Worm (Caenorhabditis elegans) whole organism, mixed stage, embryonic: ENCODE results near the gene F59B2.15.
"Not testable (repeated sequence)": the region's sequence is repeated elsewhere in the genome, so short reads cannot be mapped to it uniquely, and the experiment has no call there.

Source experiments
- M03D4.4 ChIP-seq: sonication (generic microtip); optimal IDR thresholded peaks from 2 replicates; lab custom pipeline; 2017; ENCODE audit warnings: mild to moderate bottlenecking, missing genetic modification characterization, missing compliant biosample characterization
- bed-3 ChIP-seq: fragments of 200-800 bp; sonication (Bioruptor generic); optimal IDR thresholded peaks from 3 replicates; lab custom pipeline; 2018; ENCODE audit warnings: mild to moderate bottlenecking, missing genetic modification characterization, moderate library complexity, missing compliant biosample characterization
- blmp-1 ChIP-seq: fragments of 150-350 bp; optimal IDR thresholded peaks from 2 replicates; lab custom pipeline; 2014; ENCODE audit warnings: missing biosample characterization, missing genetic modification characterization
- ceh-43 ChIP-seq: fragments of 200-800 bp; sonication (Bioruptor generic); optimal IDR thresholded peaks from 2 replicates; lab custom pipeline; 2018; ENCODE audit warnings: mild to moderate bottlenecking, missing genetic modification characterization, moderate library complexity, missing compliant biosample characterization
- ceh-83 ChIP-seq: fragments of 200-800 bp; sonication (Bioruptor generic); optimal IDR thresholded peaks from 2 replicates; lab custom pipeline; 2018; ENCODE audit warnings: mild to moderate bottlenecking, missing genetic modification characterization, missing compliant biosample characterization
- cnd-1 ChIP-seq: fragments of 200-800 bp; sonication (Bioruptor generic); optimal IDR thresholded peaks from 2 replicates; lab custom pipeline; 2018; ENCODE audit warnings: mild to moderate bottlenecking, missing genetic modification characterization, missing compliant biosample characterization
- drap-1 ChIP-seq: fragments of 200-800 bp; sonication (Bioruptor generic); optimal IDR thresholded peaks from 3 replicates; lab custom pipeline; 2018; ENCODE audit warnings: mild to moderate bottlenecking, missing genetic modification characterization, missing compliant biosample characterization
- elt-1 ChIP-seq: sonication (generic microtip); optimal IDR thresholded peaks from 2 replicates; lab custom pipeline; 2017; ENCODE audit warnings: missing genetic modification characterization, mild to moderate bottlenecking, missing compliant biosample characterization, antibody characterized with exemption, moderate library complexity, borderline replicate concordance; ENCODE audit not compliant: insufficient read depth
- elt-3 ChIP-seq: fragments of 150-350 bp; optimal IDR thresholded peaks from 2 replicates; lab custom pipeline; 2014; ENCODE audit warnings: missing biosample characterization, missing genetic modification characterization
- ham-2 ChIP-seq: fragments of 200-800 bp; sonication (Bioruptor generic); optimal IDR thresholded peaks from 2 replicates; lab custom pipeline; 2018; ENCODE audit warnings: mild to moderate bottlenecking, missing genetic modification characterization, missing compliant biosample characterization
- hlh-1 ChIP-seq: fragments of 150-350 bp; optimal IDR thresholded peaks from 2 replicates; lab custom pipeline; 2014; ENCODE audit warnings: missing biosample characterization, missing genetic modification reagents, missing genetic modification characterization
- lin-32 ChIP-seq: fragments of 200-800 bp; sonication (Bioruptor generic); optimal IDR thresholded peaks from 2 replicates; lab custom pipeline; 2018; ENCODE audit warnings: mild to moderate bottlenecking, missing genetic modification characterization, missing compliant biosample characterization
- lsy-2 ChIP-seq: fragments of 150-350 bp; optimal IDR thresholded peaks from 2 replicates; lab custom pipeline; 2014; ENCODE audit warnings: missing biosample characterization, missing genetic modification characterization
- mep-1 ChIP-seq: fragments of 150-350 bp; optimal IDR thresholded peaks from 2 replicates; lab custom pipeline; 2017; ENCODE audit warnings: missing biosample characterization, missing genetic modification reagents, missing genetic modification characterization, inconsistent platforms
- mls-2 ChIP-seq: sonication (generic microtip); optimal IDR thresholded peaks from 2 replicates; lab custom pipeline; 2016; ENCODE audit warnings: mild to moderate bottlenecking, missing genetic modification characterization, moderate library complexity, missing compliant biosample characterization
- nhr-12 ChIP-seq: fragments of 150-350 bp; optimal IDR thresholded peaks from 2 replicates; lab custom pipeline; 2014; ENCODE audit warnings: missing biosample characterization, missing genetic modification characterization
- nhr-2 ChIP-seq: fragments of 150-350 bp; optimal IDR thresholded peaks from 2 replicates; lab custom pipeline; 2014; ENCODE audit warnings: missing biosample characterization, missing genetic modification characterization
- nhr-237 ChIP-seq: fragments of 150-350 bp; optimal IDR thresholded peaks from 2 replicates; lab custom pipeline; 2014; ENCODE audit warnings: missing biosample characterization, missing genetic modification characterization
- nhr-28 ChIP-seq: fragments of 150-350 bp; optimal IDR thresholded peaks from 2 replicates; lab custom pipeline; 2014; ENCODE audit warnings: missing biosample characterization, missing genetic modification characterization
- nhr-76 ChIP-seq: sonication (generic microtip); optimal IDR thresholded peaks from 2 replicates; lab custom pipeline; 2017; ENCODE audit warnings: missing biosample characterization, missing genetic modification characterization
- pha-4 ChIP-seq: fragments of 150-350 bp; optimal IDR thresholded peaks from 2 replicates; lab custom pipeline; 2018; ENCODE audit warnings: missing biosample characterization, missing genetic modification reagents, missing genetic modification characterization
- sem-2 ChIP-seq: fragments of 200-800 bp; sonication (Bioruptor generic); optimal IDR thresholded peaks from 2 replicates; lab custom pipeline; 2018; ENCODE audit warnings: mild to moderate bottlenecking, missing genetic modification characterization, missing compliant biosample characterization
- sptf-1 ChIP-seq: sonication (generic microtip); optimal IDR thresholded peaks from 2 replicates; lab custom pipeline; 2017; ENCODE audit warnings: mild to moderate bottlenecking, missing genetic modification characterization, moderate library complexity, missing compliant biosample characterization
- tbx-8 ChIP-seq: fragments of 200-800 bp; sonication (Bioruptor generic); optimal IDR thresholded peaks from 2 replicates; lab custom pipeline; 2018; ENCODE audit warnings: mild to moderate bottlenecking, missing genetic modification characterization, moderate library complexity, missing compliant biosample characterization
- unc-120 ChIP-seq: sonication (generic microtip); optimal IDR thresholded peaks from 2 replicates; lab custom pipeline; 2017; ENCODE audit warnings: missing genetic modification characterization, missing compliant biosample characterization; ENCODE audit not compliant: poor library complexity, severe bottlenecking
- unc-39 ChIP-seq: fragments of 150-350 bp; optimal IDR thresholded peaks from 2 replicates; lab custom pipeline; 2014; ENCODE audit warnings: missing biosample characterization, missing genetic modification characterization
- unc-62 ChIP-seq: fragments of 150-350 bp; optimal IDR thresholded peaks from 2 replicates; lab custom pipeline; 2014; ENCODE audit warnings: missing biosample characterization, missing genetic modification reagents, missing genetic modification characterization
- ztf-11 ChIP-seq: fragments of 150-350 bp; optimal IDR thresholded peaks from 2 replicates; lab custom pipeline; 2014; ENCODE audit warnings: missing biosample characterization, missing genetic modification characterization

Gene F59B2.15

DNA sequence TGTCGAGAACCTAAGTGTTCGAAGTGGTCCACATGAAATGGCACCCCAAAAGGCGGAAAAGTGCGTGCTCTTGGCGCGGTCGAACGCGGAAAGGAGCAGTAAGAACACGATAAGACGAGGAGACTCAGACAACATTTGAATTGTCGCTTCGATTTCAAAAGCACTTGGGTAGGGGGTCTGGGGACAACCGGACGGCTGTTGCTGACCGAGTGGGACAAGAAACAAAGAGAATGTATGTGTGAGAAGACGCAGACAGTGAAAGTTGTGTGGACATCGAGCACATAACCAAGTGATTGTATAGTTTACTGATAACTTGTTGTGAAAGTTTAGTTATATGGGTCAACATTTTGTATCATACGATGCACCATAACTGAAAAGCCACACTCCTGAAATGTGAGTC lies 4.7 kb upstream of the F59B2.15 start:
- peak; percentile 57 for TF ChIP-seq nhr-12 (tag; lab: Kevin White, UChicago)
- TF ChIP-seq sptf-1 (tag; lab: Kevin White, UChicago), result peak; percentile 10
- TF ChIP-seq cnd-1, result peak; percentile 24
- TF ChIP-seq ham-2 (GFP tag; lab: Kevin White, UChicago), result no peak
- TF ChIP-seq lsy-2 (tag; lab: Kevin White, UChicago), result no peak
- TF ChIP-seq nhr-237, result no peak
- TF ChIP-seq M03D4.4 (tag; lab: Kevin White, UChicago), result no peak
- no peak for TF ChIP-seq ztf-11 (tag; lab: Kevin White, UChicago)
- TF ChIP-seq ceh-43 (GFP tag; lab: Kevin White, UChicago), result no peak
- no peak for TF ChIP-seq blmp-1 (tag; lab: Kevin White, UChicago)
- TF ChIP-seq drap-1 (GFP tag; lab: Kevin White, UChicago), result peak; percentile 59
- no peak for TF ChIP-seq lin-32 (GFP tag; lab: Kevin White, UChicago)
- no peak for TF ChIP-seq unc-39 (tag; lab: Kevin White, UChicago)
- TF ChIP-seq elt-1 (tag; lab: Kevin White, UChicago), result no peak
- peak; percentile 22 for TF ChIP-seq pha-4 (tag; lab: Kevin White, UChicago)
- TF ChIP-seq nhr-76 (tag; lab: Kevin White, UChicago), result no peak
- TF ChIP-seq elt-3 (tag; lab: Kevin White, UChicago), result no peak
- TF ChIP-seq hlh-1 (tag; lab: Kevin White, UChicago), result peak; percentile 87
- peak; percentile 67 for TF ChIP-seq unc-120
- no peak for TF ChIP-seq tbx-8
- TF ChIP-seq unc-62, result peak; percentile 69

DNA sequence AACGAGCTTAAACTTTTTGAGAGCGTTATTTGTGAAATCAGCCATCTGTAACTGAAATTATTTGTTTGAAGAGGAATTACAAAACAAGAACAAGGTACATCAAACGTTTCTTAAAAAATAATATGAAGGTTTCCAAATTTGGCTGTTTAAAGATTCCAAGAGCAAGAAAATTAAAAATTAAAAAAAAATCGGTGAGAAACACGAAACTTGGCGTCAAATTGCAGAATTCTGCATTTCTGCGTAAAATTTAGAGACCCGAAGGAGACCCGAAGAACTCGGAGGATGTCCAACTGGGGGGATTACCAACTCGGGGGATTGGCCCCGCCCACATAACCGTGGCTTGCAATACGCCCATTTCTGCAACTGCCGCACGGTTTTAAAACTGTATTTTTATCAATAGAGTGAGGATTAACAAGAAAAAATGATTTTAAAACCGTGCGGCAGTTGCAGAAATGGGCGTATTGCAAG lies 3.5 kb upstream of the F59B2.15 start, which contains the start of gene rab-6.1:
rab-6.1 (minus strand) TSS at position 51 of the 468 bp plus-strand sequence.
- TF ChIP-seq lin-32 (GFP tag; lab: Kevin White, UChicago); nhr-237; tbx-8: not testable (repeated sequence)

DNA sequence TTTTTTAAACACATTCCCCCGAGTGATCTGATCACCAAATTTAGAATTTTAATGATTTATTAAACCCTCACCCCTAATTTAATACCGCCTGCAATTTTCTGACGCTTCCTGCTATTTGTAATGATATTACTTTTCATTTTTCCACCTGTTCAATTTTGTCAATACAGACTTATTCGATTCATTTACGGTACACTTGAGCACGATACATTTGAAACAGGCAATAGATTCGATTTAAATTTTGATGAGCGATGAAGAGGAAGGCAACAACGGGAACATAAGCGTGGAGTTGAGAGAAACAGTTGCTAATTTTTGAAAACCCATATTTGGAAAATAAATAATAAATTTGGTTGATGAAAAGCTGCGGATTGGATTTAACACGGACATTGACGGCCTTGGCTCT lies 2.2 kb upstream of the F59B2.15 start:
- TF ChIP-seq lin-32 (GFP tag; lab: Kevin White, UChicago), result no peak
- no peak for TF ChIP-seq unc-62
- TF ChIP-seq nhr-2 (tag; lab: Kevin White, UChicago), result no peak
- TF ChIP-seq mep-1 (tag; lab: Kevin White, UChicago), result no peak
- TF ChIP-seq hlh-1 (tag; lab: Kevin White, UChicago), result no peak
- TF ChIP-seq nhr-12 (tag; lab: Kevin White, UChicago), result no peak
- no peak for TF ChIP-seq lsy-2 (tag; lab: Kevin White, UChicago)
- TF ChIP-seq sem-2 (GFP tag; lab: Kevin White, UChicago), result no peak
- TF ChIP-seq ceh-83 (GFP tag; lab: Kevin White, UChicago), result no peak
- TF ChIP-seq mls-2 (tag; lab: Kevin White, UChicago), result no peak
- no peak for TF ChIP-seq nhr-76 (tag; lab: Kevin White, UChicago)
- TF ChIP-seq blmp-1 (tag; lab: Kevin White, UChicago), result no peak
- TF ChIP-seq M03D4.4 (tag; lab: Kevin White, UChicago), result no peak
- no peak for TF ChIP-seq drap-1 (GFP tag; lab: Kevin White, UChicago)
- TF ChIP-seq sptf-1 (tag; lab: Kevin White, UChicago), result no peak
- no peak for TF ChIP-seq bed-3 (GFP tag; lab: Kevin White, UChicago)
- TF ChIP-seq cnd-1, result no peak
- TF ChIP-seq unc-39 (tag; lab: Kevin White, UChicago), result no peak
- TF ChIP-seq ceh-43 (GFP tag; lab: Kevin White, UChicago), result no peak
- TF ChIP-seq nhr-237, result no peak

- no peak for TF ChIP-seq elt-1 (tag; lab: Kevin White, UChicago)
- TF ChIP-seq nhr-28 (tag; lab: Kevin White, UChicago), result no peak
- no peak for TF ChIP-seq mls-2 (tag; lab: Kevin White, UChicago)
- TF ChIP-seq, all 35 proteins: peak for 0
Observed at ce11 chrIII:9001899-9002298, 546 bp downstream of the F59B2.15 start, which contains the start of gene rpn-6.2. Gene rpn-6.2 (minus strand): TSS chrIII:9001999.

DNA sequence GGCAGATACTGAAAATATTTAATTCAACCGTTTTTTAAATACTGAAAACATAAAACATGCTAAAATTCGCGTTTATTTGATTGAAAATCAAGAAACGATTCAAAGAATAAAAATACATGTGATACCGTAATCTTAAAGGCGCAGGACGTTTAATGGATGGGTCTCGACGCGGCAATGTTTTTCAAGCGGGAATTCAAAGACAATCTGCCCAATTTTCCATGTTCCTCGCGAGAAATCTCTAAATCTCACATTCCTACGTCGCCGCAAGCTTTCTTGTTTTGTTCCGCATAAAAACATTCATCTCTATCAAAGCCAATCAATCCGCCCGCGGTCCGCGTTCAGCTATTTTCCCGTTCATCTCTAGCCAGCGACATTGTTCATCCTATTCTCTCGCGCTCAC lies 954 bp downstream of the F59B2.15 start:
- no peak for TF ChIP-seq nhr-237

DNA sequence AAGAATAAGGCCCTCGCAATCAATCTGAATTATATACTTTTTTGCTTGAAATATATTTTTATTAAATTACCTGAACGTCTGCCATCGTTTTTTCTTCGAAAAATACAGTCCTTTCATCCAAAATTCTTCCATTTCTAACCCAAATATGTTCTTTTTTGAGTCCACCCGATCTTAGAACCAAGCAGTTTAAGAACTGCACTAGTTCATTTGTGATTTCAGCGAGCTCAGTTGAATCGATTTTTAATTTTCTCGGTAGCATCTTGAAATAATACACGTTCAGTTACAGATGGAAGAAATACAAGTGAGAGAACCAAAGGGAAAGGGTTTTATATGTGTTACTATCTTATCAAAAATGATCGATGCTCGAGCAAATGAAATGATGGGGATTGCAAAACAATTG lies 2.9 kb downstream of the F59B2.15 start, which contains the start of gene F59B2.3:
F59B2.3 (minus strand) TSS at position 259 of the 400 bp plus-strand sequence.
- TF ChIP-seq nhr-28 (tag; lab: Kevin White, UChicago) (no peak), lin-32 (GFP tag; lab: Kevin White, UChicago) (no peak), nhr-12 (tag; lab: Kevin White, UChicago) (no peak), cnd-1 (no peak)
- TF ChIP-seq, all 35 proteins: peak for 0
